Worm (Caenorhabditis elegans) whole organism, mixed stage, embryonic: ENCODE data around the gene E02H9.9.

Experiments used
- blmp-1 ChIP-seq: fragments of 150-350 bp; optimal IDR thresholded peaks from 2 replicates; lab custom pipeline; 2014; ENCODE audit warnings: missing biosample characterization, missing genetic modification characterization
- cnd-1 ChIP-seq: fragments of 200-800 bp; sonication (Bioruptor generic); optimal IDR thresholded peaks from 2 replicates; lab custom pipeline; 2018; ENCODE audit warnings: mild to moderate bottlenecking, missing genetic modification characterization, missing compliant biosample characterization
- elt-1 ChIP-seq: sonication (generic microtip); optimal IDR thresholded peaks from 2 replicates; lab custom pipeline; 2017; ENCODE audit warnings: missing genetic modification characterization, mild to moderate bottlenecking, missing compliant biosample characterization, antibody characterized with exemption, moderate library complexity, borderline replicate concordance; ENCODE audit not compliant: insufficient read depth
- ham-2 ChIP-seq: fragments of 200-800 bp; sonication (Bioruptor generic); optimal IDR thresholded peaks from 2 replicates; lab custom pipeline; 2018; ENCODE audit warnings: mild to moderate bottlenecking, missing genetic modification characterization, missing compliant biosample characterization
- nhr-12 ChIP-seq: fragments of 150-350 bp; optimal IDR thresholded peaks from 2 replicates; lab custom pipeline; 2014; ENCODE audit warnings: missing biosample characterization, missing genetic modification characterization
- nhr-237 ChIP-seq: fragments of 150-350 bp; optimal IDR thresholded peaks from 2 replicates; lab custom pipeline; 2014; ENCODE audit warnings: missing biosample characterization, missing genetic modification characterization
- nhr-28 ChIP-seq: fragments of 150-350 bp; optimal IDR thresholded peaks from 2 replicates; lab custom pipeline; 2014; ENCODE audit warnings: missing biosample characterization, missing genetic modification characterization
- nhr-76 ChIP-seq: sonication (generic microtip); optimal IDR thresholded peaks from 2 replicates; lab custom pipeline; 2017; ENCODE audit warnings: missing biosample characterization, missing genetic modification characterization
- pha-4 ChIP-seq: fragments of 150-350 bp; optimal IDR thresholded peaks from 2 replicates; lab custom pipeline; 2018; ENCODE audit warnings: missing biosample characterization, missing genetic modification reagents, missing genetic modification characterization
- sptf-1 ChIP-seq: sonication (generic microtip); optimal IDR thresholded peaks from 2 replicates; lab custom pipeline; 2017; ENCODE audit warnings: mild to moderate bottlenecking, missing genetic modification characterization, moderate library complexity, missing compliant biosample characterization
- tbx-8 ChIP-seq: fragments of 200-800 bp; sonication (Bioruptor generic); optimal IDR thresholded peaks from 2 replicates; lab custom pipeline; 2018; ENCODE audit warnings: mild to moderate bottlenecking, missing genetic modification characterization, moderate library complexity, missing compliant biosample characterization
- unc-62 ChIP-seq: fragments of 150-350 bp; optimal IDR thresholded peaks from 2 replicates; lab custom pipeline; 2014; ENCODE audit warnings: missing biosample characterization, missing genetic modification reagents, missing genetic modification characterization
- zip-8 ChIP-seq: fragments of 150-350 bp; optimal IDR thresholded peaks from 2 replicates; lab custom pipeline; 2014; ENCODE audit warnings: missing biosample characterization, missing genetic modification characterization
- ztf-11 ChIP-seq: fragments of 150-350 bp; optimal IDR thresholded peaks from 2 replicates; lab custom pipeline; 2014; ENCODE audit warnings: missing biosample characterization, missing genetic modification characterization

DNA sequence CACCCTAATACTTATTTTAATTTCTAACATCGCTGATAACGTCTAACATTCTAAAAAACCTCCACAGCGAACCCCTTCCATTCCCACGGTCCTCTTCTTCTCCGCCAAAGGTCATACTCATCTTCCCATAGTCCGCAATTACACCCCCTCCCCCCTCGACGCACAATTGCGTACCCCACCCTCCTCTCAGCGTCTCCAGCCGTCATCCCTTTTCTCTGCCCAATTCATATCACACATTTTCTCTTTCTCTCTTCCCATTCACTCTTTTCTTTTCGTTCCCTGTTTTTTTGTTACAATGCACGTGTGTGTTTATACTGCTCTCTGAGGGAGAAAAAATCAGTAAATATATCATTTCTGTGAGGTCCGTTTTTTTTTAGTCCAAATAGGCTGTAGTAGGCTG, 3.8 kb upstream of the E02H9.9 start:
- TF ChIP-seq ham-2 (GFP tag; lab: Kevin White, UChicago) (no peak), zip-8 (tag; lab: Kevin White, UChicago) (no peak), nhr-28 (tag; lab: Kevin White, UChicago) (no peak), blmp-1 (peak; percentile 43), nhr-12 (no peak), tbx-8 (GFP tag; lab: Kevin White, UChicago) (no peak), nhr-76 (tag; lab: Kevin White, UChicago) (no peak), sptf-1 (tag; lab: Kevin White, UChicago) (peak; percentile 43), elt-1 (tag; lab: Kevin White, UChicago) (no peak), unc-62 (peak; percentile 26), ztf-11 (tag; lab: Kevin White, UChicago) (no peak), cnd-1 (tag; lab: Kevin White, UChicago) (peak; percentile 27), nhr-237 (peak; percentile 6), pha-4 (tag; lab: Kevin White, UChicago) (peak; percentile 13)
